Worm (Caenorhabditis elegans): ENCODE data around the gene hse-5.
A peak's percentile ranks its signal among the peaks of the same experiment; 100 is the strongest.
"Not testable (repeated sequence)": the region's sequence is repeated elsewhere in the genome, so short reads cannot be mapped to it uniquely, and the experiment has no call there.

Gene hse-5

DNA sequence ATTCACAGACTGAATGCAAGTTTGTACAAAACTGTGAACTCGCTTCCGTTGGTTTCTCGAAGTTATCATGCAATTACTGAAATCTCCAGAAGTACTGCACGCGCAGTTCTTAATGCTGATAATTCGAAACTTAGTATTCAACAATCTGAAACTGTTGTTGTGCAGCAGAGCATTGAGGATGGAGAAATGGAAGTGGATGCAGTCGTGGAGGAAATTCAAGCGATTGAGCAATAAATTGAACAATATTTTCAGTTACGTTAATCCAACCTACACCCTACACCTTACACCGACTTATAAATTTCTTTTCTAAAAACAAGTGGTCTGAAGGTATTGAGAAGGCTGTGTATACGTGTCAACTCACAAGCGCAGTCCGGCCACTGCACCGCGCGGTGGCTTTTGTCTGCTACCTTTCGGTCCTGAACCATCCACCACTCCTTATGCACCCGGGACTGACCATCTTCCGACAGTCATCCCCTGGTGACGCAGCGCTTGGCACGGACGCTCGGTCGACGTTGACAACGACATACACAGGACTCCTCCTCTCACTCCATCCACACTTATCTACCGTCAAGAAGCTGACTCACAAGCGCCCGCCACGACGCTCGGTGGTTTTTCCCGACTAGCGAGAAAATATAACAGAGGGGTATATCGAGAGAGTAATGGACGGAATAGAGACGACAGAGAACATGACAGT lies 33.6 kb downstream of the hse-5 start (continued):
- TF ChIP-seq ama-1 (optimal IDR thresholded peaks at IDR 0.05) = not testable (repeated sequence)
- peak in 1 of 2 experiments; percentile 25 for TF ChIP-seq ama-1 (GFP tag; optimal IDR thresholded peaks at IDR 0.05)
- peak; percentile 78 for TF ChIP-seq ZK185.1 (tag; optimal IDR thresholded peaks at IDR 0.05; ENCODE audit: poor library complexity, severe bottlenecking)
- TF ChIP-seq cebp-2 (GFP tag; IDR thresholded peaks at IDR 0.05) = peak; percentile 16; the same call in 1 of the 2 replicates
- TF ChIP-seq K11D2.4 (GFP tag; IDR thresholded peaks at IDR 0.05) = peak; percentile 76
- TF ChIP-seq ekl-4 (GFP tag; IDR thresholded peaks at IDR 0.05) = peak; percentile 52
- TF ChIP-seq C06A6.2 (GFP tag; conservative IDR thresholded peaks at IDR 0.05) = peak; percentile 27; the same call in 1 of the 2 replicates
- peak; percentile 76 for TF ChIP-seq hmg-1.2 (GFP tag; IDR thresholded peaks at IDR 0.05)
- peak; percentile 13 for TF ChIP-seq nhr-179 (tag; optimal IDR thresholded peaks at IDR 0.05)
- TF ChIP-seq rec-8 (tag; optimal IDR thresholded peaks at IDR 0.05) = peak in 1 of 2 experiments; percentile 8
- TF ChIP-seq Y53G8AR.9 (GFP tag; conservative IDR thresholded peaks at IDR 0.05) = 0 out of 2 replicates have a peak, but pooled peaks have one; percentile 24
- TF ChIP-seq ceh-58 (GFP tag; IDR thresholded peaks at IDR 0.05) = 0 out of 2 replicates have a peak, but pooled peaks have one; percentile 2
- peak; percentile 38 for TF ChIP-seq gei-17 (GFP tag; optimal IDR thresholded peaks at IDR 0.05)
- TF ChIP-seq tbp1 (GFP tag; optimal IDR thresholded peaks at IDR 0.05) = peak; percentile 77
- 0 out of 2 replicates have a peak, but pooled peaks have one; percentile 39 for TF ChIP-seq ztf-28 (GFP tag; IDR thresholded peaks at IDR 0.05)
- TF ChIP-seq Y79H2A.3 (GFP tag; conservative IDR thresholded peaks at IDR 0.05) = 0 out of 2 replicates have a peak, but pooled peaks have one; percentile 10
- peak; percentile 67 for TF ChIP-seq B0261.1 (tag; optimal IDR thresholded peaks at IDR 0.05)
- peak; percentile 76 for TF ChIP-seq egl-44 (GFP tag; IDR thresholded peaks at IDR 0.05)
- peak; percentile 82; the same call in 1 of the 2 replicates for TF ChIP-seq nfyb-1 (GFP tag; IDR thresholded peaks at IDR 0.05)
- TF ChIP-seq ztf-26 (tag; optimal IDR thresholded peaks at IDR 0.05) = peak; percentile 60
- peak; percentile 59 for TF ChIP-seq chd-7 (tag; optimal IDR thresholded peaks at IDR 0.05)
- peak; percentile 80 for TF ChIP-seq egrh-3 (GFP tag; IDR thresholded peaks at IDR 0.05)
- TF ChIP-seq D2030.7 (GFP tag; IDR thresholded peaks at IDR 0.05) = peak; percentile 73; the same call in 1 of the 2 replicates
- peak; percentile 34 to 51 for TF ChIP-seq let-607 (tag; optimal IDR thresholded peaks at IDR 0.05)
- TF ChIP-seq pbrm-1 (GFP tag; IDR thresholded peaks at IDR 0.05) = peak; percentile 56
- TF ChIP-seq T07F8.4 (tag; optimal IDR thresholded peaks at IDR 0.05) = peak; percentile 2
- peak; percentile 28 for TF ChIP-seq repo-1 (tag; optimal IDR thresholded peaks at IDR 0.05)
- peak; percentile 49 for TF ChIP-seq zim-3 (tag; optimal IDR thresholded peaks at IDR 0.05)
- peak; percentile 94 for TF ChIP-seq dox-1 (GFP tag; IDR thresholded peaks at IDR 0.05)
- TF ChIP-seq B0035.1 (tag; optimal IDR thresholded peaks at IDR 0.05) = peak; percentile 47
- peak; percentile 47 for TF ChIP-seq F33H1.4 (GFP tag; IDR thresholded peaks at IDR 0.05)
- TF ChIP-seq ceh-40 (GFP tag; IDR thresholded peaks at IDR 0.05) = 0 out of 2 replicates have a peak, but pooled peaks have one; percentile 33

- TF ChIP-seq rec-8 (tag; optimal IDR thresholded peaks at IDR 0.05) (no peak), ccch-3 (GFP tag; optimal IDR thresholded peaks at IDR 0.05) (no peak), F22D6.2 (tag; optimal IDR thresholded peaks at IDR 0.05) (no peak), ztf-26 (tag; optimal IDR thresholded peaks at IDR 0.05) (no peak), bed-1 (GFP tag; IDR thresholded peaks at IDR 0.05) (no peak), T07F8.4 (tag; optimal IDR thresholded peaks at IDR 0.05) (no peak), hlh-12 (tag; optimal IDR thresholded peaks at IDR 0.05) (no peak), ama-1 (optimal IDR thresholded peaks at IDR 0.05) (no peak), ama-1 (GFP tag; optimal IDR thresholded peaks at IDR 0.05) (no peak), xnd-1 (tag; optimal IDR thresholded peaks at IDR 0.05) (no peak), F55B11.4 (tag; optimal IDR thresholded peaks at IDR 0.05; ENCODE audit: borderline replicate concordance, insufficient read depth) (no peak)
Measured at ce11 chrIII:4379717-4380116, 34.6 kb downstream of the hse-5 start, which contains the start of gene B0284.3. TSS of gene B0284.3 (minus strand) at chrIII:4379817.
